Worm (Caenorhabditis elegans): ENCODE measurements around the gene fmo-5.

Gene fmo-5

ce11 chrV:904232-904983 lies 943 bp upstream of the fmo-5 start, which contains the start of gene trm-2A (continued):
- TF ChIP-seq unc-30 (tag; optimal IDR thresholded peaks at IDR 0.05) (peak; percentile 11), unc-130 (tag; optimal IDR thresholded peaks at IDR 0.05) (peak; percentile 88), nhr-11 (tag; optimal IDR thresholded peaks at IDR 0.05) (peak; percentile 52), mef-2 (tag; optimal IDR thresholded peaks at IDR 0.05) (no peak), skn-1 (tag; optimal IDR thresholded peaks at IDR 0.05) (peak; percentile 86), lin-14 (GFP tag; optimal IDR thresholded peaks at IDR 0.05) (peak; percentile 94), lin-39 (tag; optimal IDR thresholded peaks at IDR 0.05) (peak; percentile 53), irx-1 (tag; optimal IDR thresholded peaks at IDR 0.05) (peak; percentile 70), blmp-1 (tag; optimal IDR thresholded peaks at IDR 0.05) (peak; percentile 75), snu-23 (GFP tag; optimal IDR thresholded peaks at IDR 0.05) (peak; percentile 92), ceh-63 (GFP tag; optimal IDR thresholded peaks at IDR 0.05) (peak; percentile 9), fkh-8 (tag; optimal IDR thresholded peaks at IDR 0.05) (peak; percentile 76), sptf-1 (tag; optimal IDR thresholded peaks at IDR 0.05) (no peak), alr-1 (tag; optimal IDR thresholded peaks at IDR 0.05; ENCODE audit: borderline replicate concordance) (no peak), xbp-1 (tag; optimal IDR thresholded peaks at IDR 0.05) (peak; percentile 82), ztf-4 (tag; optimal IDR thresholded peaks at IDR 0.05) (peak; percentile 35), elt-3 (tag; optimal IDR thresholded peaks at IDR 0.05) (peak in 3 of 6 experiments; percentile 34 to 76 (median 76)), fkh-4 (tag; optimal IDR thresholded peaks at IDR 0.05; ENCODE audit: borderline replicate concordance) (peak; percentile 25), nhr-20 (tag; optimal IDR thresholded peaks at IDR 0.05) (peak; percentile 91), rnt-1 (tag; optimal IDR thresholded peaks at IDR 0.05) (peak; percentile 94), egl-27 (tag; optimal IDR thresholded peaks at IDR 0.05) (no peak), hlh-4 (tag; optimal IDR thresholded peaks at IDR 0.05) (no peak), ceh-8 (GFP tag; optimal IDR thresholded peaks at IDR 0.05) (peak; percentile 21), unc-86 (tag; optimal IDR thresholded peaks at IDR 0.05) (peak; percentile 63), ztf-11 (tag; optimal IDR thresholded peaks at IDR 0.05) (peak in 1 of 2 experiments; percentile 75), fkh-10 (GFP tag; optimal IDR thresholded peaks at IDR 0.05) (no peak), nhr-47 (tag; optimal IDR thresholded peaks at IDR 0.05) (peak; percentile 89), nhr-85 (tag) (peak; percentile 91), lin-13 (GFP tag; optimal IDR thresholded peaks at IDR 0.05) (peak; percentile 64), vab-15 (tag; optimal IDR thresholded peaks at IDR 0.05) (peak; percentile 79), aly-2 (tag; optimal IDR thresholded peaks at IDR 0.05) (peak; percentile 78), ets-5 (GFP tag; IDR thresholded peaks at IDR 0.05) (no peak), lin-35 (GFP tag; optimal IDR thresholded peaks at IDR 0.05) (peak; percentile 98 to 99), nhr-19 (GFP tag; conservative IDR thresholded peaks at IDR 0.05) (peak; percentile 85), jun-1 (tag; optimal IDR thresholded peaks at IDR 0.05) (peak; percentile 65), zip-4 (GFP tag; optimal IDR thresholded peaks at IDR 0.05) (peak; percentile 19), pax-3 (tag; optimal IDR thresholded peaks at IDR 0.05) (peak; percentile 56)

ce11 chrV:899087-899486 lies 4.4 kb downstream of the fmo-5 start, which contains the start of gene nas-32:
Gene nas-32 (minus strand): TSS chrV:899187.
- TF ChIP-seq mef-2 (tag; optimal IDR thresholded peaks at IDR 0.05) (no peak), ces-1 (GFP tag; optimal IDR thresholded peaks at IDR 0.05) (no peak), efl-3 (GFP tag; optimal IDR thresholded peaks at IDR 0.05) (no peak), swsn-7 (tag; optimal IDR thresholded peaks at IDR 0.05) (no peak), ztf-4 (tag; optimal IDR thresholded peaks at IDR 0.05) (no peak), alr-1 (tag; optimal IDR thresholded peaks at IDR 0.05; ENCODE audit: borderline replicate concordance) (no peak), unc-86 (tag; optimal IDR thresholded peaks at IDR 0.05) (no peak), xbp-1 (tag; optimal IDR thresholded peaks at IDR 0.05) (no peak), mdl-1 (tag; optimal IDR thresholded peaks at IDR 0.05) (no peak), elt-3 (tag; optimal IDR thresholded peaks at IDR 0.05) (no peak), nhr-84 (tag; optimal IDR thresholded peaks at IDR 0.05) (no peak), unc-62 (GFP tag; optimal IDR thresholded peaks at IDR 0.05) (no peak), tlp-1 (tag; optimal IDR thresholded peaks at IDR 0.05) (no peak), nhr-76 (tag; optimal IDR thresholded peaks at IDR 0.05) (no peak), pqm-1 (tag; optimal IDR thresholded peaks at IDR 0.05) (no peak), snpc-4 (tag; optimal IDR thresholded peaks at IDR 0.05) (no peak), nhr-77 (tag; optimal IDR thresholded peaks at IDR 0.05) (no peak), nhr-20 (tag; optimal IDR thresholded peaks at IDR 0.05) (no peak)

Data from whole organism, L1 larva.